Fruit fly (Drosophila melanogaster): ENCODE results near the gene CG9121.

The CG9121 gene

dm6 chr2L:5010784-5011260, 40.0 kb downstream of the CG9121 start, which contains the start of the genes CG31917, Tfb5 and SelT (continued):
- TF ChIP-seq Awh (GFP tag; IDR thresholded peaks at IDR 0.05) (no peak), Drgx (GFP tag; IDR thresholded peaks at IDR 0.05) (no peak), zf30C (GFP tag; optimal IDR thresholded peaks at IDR 0.05) (no peak), CG12236 (GFP tag; optimal IDR thresholded peaks at IDR 0.05) (no peak), CG13123 (GFP tag; optimal IDR thresholded peaks at IDR 0.05) (no peak), Hand (GFP tag; optimal IDR thresholded peaks at IDR 0.05) (no peak), Lpt (GFP tag; optimal IDR thresholded peaks at IDR 0.05) (no peak), h (optimal IDR thresholded peaks at IDR 0.05) (no peak), jing (GFP tag; optimal IDR thresholded peaks at IDR 0.05) (no peak), CG17385 (GFP tag; optimal IDR thresholded peaks at IDR 0.05) (peak; percentile 20), slp2 (GFP tag; optimal IDR thresholded peaks at IDR 0.05) (no peak), pum (GFP tag; optimal IDR thresholded peaks at IDR 0.05) (peak; percentile 15), Sry-δ (GFP tag; optimal IDR thresholded peaks at IDR 0.05) (peak; percentile 91), Lim3 (GFP tag; IDR thresholded peaks at IDR 0.05) (no peak), CG16815 (GFP tag; optimal IDR thresholded peaks at IDR 0.05) (no peak), gro (GFP tag; optimal IDR thresholded peaks at IDR 0.05) (peak; percentile 45), Abd-B (GFP tag; optimal IDR thresholded peaks at IDR 0.05) (peak; percentile 46), CG9932 (GFP tag; IDR thresholded peaks at IDR 0.05) (peak; percentile 78), jigr1 (GFP tag; IDR thresholded peaks at IDR 0.05) (no peak), ftz-f1 (GFP tag; optimal IDR thresholded peaks at IDR 0.05) (peak; percentile 67), Dip2 (GFP tag; IDR thresholded peaks at IDR 0.05) (no peak), emc (GFP tag; optimal IDR thresholded peaks at IDR 0.05) (no peak), CG2712 (tag; optimal IDR thresholded peaks at IDR 0.05) (peak; percentile 73), CG30431 (GFP tag; optimal IDR thresholded peaks at IDR 0.05) (no peak), CG32532 (GFP tag; IDR thresholded peaks at IDR 0.05) (peak; percentile 50; the same call in 1 of the 2 replicates), schlank (tag; optimal IDR thresholded peaks at IDR 0.05) (peak; percentile 3), bbx (GFP tag; IDR thresholded peaks at IDR 0.05; ENCODE audit: partially characterized antibody) (peak; percentile 39; the same call in 1 of the 2 replicates), twi (tag; optimal IDR thresholded peaks at IDR 0.05) (peak; percentile 50), Ets65A (GFP tag) (peak; percentile 94), her (GFP tag; optimal IDR thresholded peaks at IDR 0.05) (peak; percentile 24), HmgD (GFP tag; optimal IDR thresholded peaks at IDR 0.05) (peak; percentile 62), Lhr (GFP tag; optimal IDR thresholded peaks at IDR 0.05) (peak; percentile 28), CG15011 (GFP tag; optimal IDR thresholded peaks at IDR 0.05) (no peak), rib (GFP tag; IDR thresholded peaks at IDR 0.05) (no peak), CG8765 (GFP tag; IDR thresholded peaks at IDR 0.05) (no peak), onecut (GFP tag; IDR thresholded peaks at IDR 0.05) (peak; percentile 57; the same call in 1 of the 2 replicates), CG31441 (GFP tag; IDR thresholded peaks at IDR 0.05) (no peak), CG12104 (GFP tag; optimal IDR thresholded peaks at IDR 0.05) (peak; percentile 40), lbe (GFP tag; optimal IDR thresholded peaks at IDR 0.05) (peak; percentile 48), wek (GFP tag; optimal IDR thresholded peaks at IDR 0.05) (no peak), Taf1 (GFP tag; IDR thresholded peaks at IDR 0.05) (0 out of 2 replicates have a peak, but pooled peaks have one; percentile 21), CG11085 (GFP tag; IDR thresholded peaks at IDR 0.05) (no peak), Atf6 (GFP tag; IDR thresholded peaks at IDR 0.05) (peak; percentile 30; the same call in 1 of the 2 replicates), amos (GFP tag; IDR thresholded peaks at IDR 0.05; ENCODE audit: partially characterized antibody) (peak; percentile 64), sob (GFP tag; IDR thresholded peaks at IDR 0.05) (peak; percentile 32; the same call in 1 of the 2 replicates), odd (GFP tag; optimal IDR thresholded peaks at IDR 0.05) (no peak), CG7928 (GFP tag; optimal IDR thresholded peaks at IDR 0.05) (peak; percentile 46), Scr (GFP tag; IDR thresholded peaks at IDR 0.05; ENCODE audit: partially characterized antibody) (peak; percentile 86), dm (GFP tag; optimal IDR thresholded peaks at IDR 0.05) (peak; percentile 62), CG10654 (GFP tag; optimal IDR thresholded peaks at IDR 0.05) (no peak), Jarid2 (GFP tag; optimal IDR thresholded peaks at IDR 0.05) (no peak), Dad (GFP tag; optimal IDR thresholded peaks at IDR 0.05) (peak; percentile 65)

Measured in whole organism, embryonic.